Worm (Caenorhabditis elegans) whole organism, L4 larva: ENCODE measurements around the gene ape-1.

Source experiments
- F26F4.8 ChIP-seq: fragments of 200-800 bp; sonication (Bioruptor generic); conservative IDR thresholded peaks from 2 replicates; pipeline ENCODE4 v1.3.6; 2022; ENCODE audit warnings: missing genetic modification characterization, missing compliant biosample characterization
- ceh-44 ChIP-seq: fragments of 200-800 bp; sonication (Bioruptor generic); IDR thresholded peaks from 2 replicates; pipeline ENCODE4 v1.3.6; 2022; ENCODE audit warnings: missing genetic modification reagents, missing genetic modification characterization, missing compliant biosample characterization
- dpl-1 ChIP-seq: fragments of 150-350 bp; optimal IDR thresholded peaks from 2 replicates; lab custom pipeline; 2014; ENCODE audit warnings: missing biosample characterization, missing genetic modification reagents, missing genetic modification characterization
- fkh-10 ChIP-seq: fragments of 150-350 bp; optimal IDR thresholded peaks from 2 replicates; lab custom pipeline; 2014; ENCODE audit warnings: missing biosample characterization, missing genetic modification reagents, missing genetic modification characterization
- hmg-1.1 ChIP-seq: fragments of 200-800 bp; sonication (Bioruptor generic); IDR thresholded peaks from 2 replicates; pipeline ENCODE4 v1.3.6; 2022; ENCODE audit warnings: missing genetic modification reagents, missing genetic modification characterization, missing compliant biosample characterization
- mdl-1 ChIP-seq, 2 experiments: fragments of 150-350 bp in 1 of 2; sonication (generic microtip) in 1 of 2; optimal IDR thresholded peaks; 2 replicates each; lab custom pipeline; 2014 to 2017; ENCODE audit warnings: missing biosample characterization in 2 of 2, missing genetic modification characterization in 2 of 2
- pha-4 ChIP-seq, 2 experiments: fragments of 150-350 bp in 1 of 2; fragments of 200-800 bp in 1 of 2; sonication (Bioruptor generic) in 1 of 2; IDR thresholded peaks in 1 of 2; optimal IDR thresholded peaks in 1 of 2; 2 replicates each; pipeline versions ENCODE4 v1.3.6 to Lab custom; 2014 to 2022; ENCODE audit warnings: missing genetic modification characterization in 2 of 2, missing genetic modification reagents in 2 of 2, missing biosample characterization in 1 of 2, missing compliant biosample characterization in 1 of 2
- unc-39 ChIP-seq: sonication (generic microtip); optimal IDR thresholded peaks from 2 replicates; lab custom pipeline; 2017; ENCODE audit warnings: missing biosample characterization, missing genetic modification characterization

- no peak for TF ChIP-seq pha-4 (GFP tag; IDR thresholded peaks at IDR 0.05; lab: Robert Waterston, UW)
- TF ChIP-seq pha-4 (tag; optimal IDR thresholded peaks at IDR 0.05; lab: Kevin White, UChicago), result no peak
- no peak for TF ChIP-seq fkh-10 (GFP tag; lab: Kevin White, UChicago)
- no peak for TF ChIP-seq dpl-1 (GFP tag; lab: Kevin White, UChicago)
- TF ChIP-seq unc-39 (tag; lab: Kevin White, UChicago), result no peak
- no peak for TF ChIP-seq mdl-1 (tag; optimal IDR thresholded peaks at IDR 0.05; lab: Kevin White, UChicago)
- no peak for TF ChIP-seq ceh-44
- TF ChIP-seq hmg-1.1 (GFP tag; lab: Robert Waterston, UW), result no peak
- no peak for TF ChIP-seq F26F4.8
These were observed 46.3 kb upstream of the ape-1 start, which contains the start of gene F35B12.10 for ce11 chrV:11629222-11630026.
